Fruit fly (Drosophila melanogaster) whole organism, wandering third instar larva: ENCODE measurements around the gene CG15530.

Experiments used
- CG32264 ChIP-seq: fragments of 200-800 bp; sonication (Bioruptor generic); optimal IDR thresholded peaks from 2 replicates; lab custom pipeline; 2016; ENCODE audit warnings: missing biosample characterization, missing genetic modification characterization
- CG9705 ChIP-seq: fragments of 200-800 bp; sonication (Bioruptor generic); optimal IDR thresholded peaks from 2 replicates; lab custom pipeline; 2018; ENCODE audit warnings: missing biosample characterization, mild to moderate bottlenecking, missing genetic modification characterization
- Dfd ChIP-seq: fragments of >200 bp; optimal IDR thresholded peaks from 2 replicates; lab custom pipeline; 2017; ENCODE audit warnings: missing biosample characterization, missing genetic modification characterization
- Dif ChIP-seq: fragments of 200-275, 200-300 bp; sonication (Bioruptor generic); optimal IDR thresholded peaks from 2 replicates; lab custom pipeline; 2018; ENCODE audit warnings: missing biosample characterization, missing genetic modification characterization; ENCODE audit not compliant: partially characterized antibody
- GATAd ChIP-seq: sonication (Bioruptor generic); optimal IDR thresholded peaks from 2 replicates; lab custom pipeline; 2016; ENCODE audit warnings: missing biosample characterization, missing genetic modification characterization
- Hnf4 ChIP-seq: fragments of 200-800 bp; sonication (Bioruptor generic); optimal IDR thresholded peaks from 2 replicates; lab custom pipeline; 2016; ENCODE audit warnings: missing biosample characterization, mild to moderate bottlenecking, missing genetic modification characterization
- Hr83 ChIP-seq: fragments of 200-300 bp; sonication (Bioruptor generic); optimal IDR thresholded peaks from 2 replicates; lab custom pipeline; 2016; ENCODE audit warnings: missing biosample characterization, mild to moderate bottlenecking, missing genetic modification characterization, moderate library complexity; ENCODE audit not compliant: poor library complexity, severe bottlenecking
- Myc ChIP-seq: fragments of >200 bp; optimal IDR thresholded peaks from 2 replicates; lab custom pipeline; 2017
- N ChIP-seq: fragments of >200 bp; optimal IDR thresholded peaks from 2 replicates; lab custom pipeline; 2018; ENCODE audit warnings: missing biosample characterization, missing external identifiers, missing genetic modification characterization
- OdsH ChIP-seq: fragments of 200-800 bp; sonication (Bioruptor generic); optimal IDR thresholded peaks from 2 replicates; lab custom pipeline; 2016; ENCODE audit warnings: missing biosample characterization, mild to moderate bottlenecking, missing genetic modification characterization
- Rel ChIP-seq, 2 experiments: fragments of 200-800 bp; sonication (Bioruptor generic) in 1 of 2; optimal IDR thresholded peaks; 2 replicates in 1 of 2; 3 replicates in 1 of 2; lab custom pipeline; 2016 to 2019; ENCODE audit warnings: mild to moderate bottlenecking in 2 of 2, missing biosample characterization in 2 of 2, missing genetic modification characterization in 2 of 2, moderate library complexity in 1 of 2
- Vsx2 ChIP-seq: fragments of 200-300, 225-300 bp; sonication (Bioruptor generic); optimal IDR thresholded peaks from 2 replicates; lab custom pipeline; 2018; ENCODE audit warnings: missing biosample characterization, missing genetic modification characterization; ENCODE audit not compliant: partially characterized antibody
- brk ChIP-seq: fragments of 200-800 bp; sonication (Bioruptor generic); optimal IDR thresholded peaks from 2 replicates; lab custom pipeline; 2016; ENCODE audit warnings: missing biosample characterization, mild to moderate bottlenecking, missing genetic modification characterization
- dmrt93B ChIP-seq: fragments of 200-800 bp; sonication (Bioruptor generic); optimal IDR thresholded peaks from 2 replicates; lab custom pipeline; 2018; ENCODE audit warnings: missing biosample characterization, mild to moderate bottlenecking, missing genetic modification characterization
- dsf ChIP-seq: sonication (Bioruptor generic); optimal IDR thresholded peaks from 2 replicates; lab custom pipeline; 2016; ENCODE audit warnings: missing biosample characterization, missing genetic modification characterization, borderline replicate concordance
- ey ChIP-seq: fragments of 200-800 bp; sonication (Bioruptor generic); optimal IDR thresholded peaks from 2 replicates; lab custom pipeline; 2016; ENCODE audit warnings: missing biosample characterization, missing genetic modification characterization
- foxo ChIP-seq, 2 experiments: fragments of 200-800 bp; sonication (Bioruptor generic); optimal IDR thresholded peaks; 2 replicates in 1 of 2; 3 replicates in 1 of 2; lab custom pipeline; 2016 to 2017; ENCODE audit warnings: missing biosample characterization in 2 of 2, missing genetic modification characterization in 2 of 2
- fru ChIP-seq: fragments of 200-800 bp; sonication (Bioruptor generic); optimal IDR thresholded peaks from 3 replicates; lab custom pipeline; 2016; ENCODE audit warnings: missing biosample characterization, mild to moderate bottlenecking, missing genetic modification characterization
- h ChIP-seq: fragments of 200-800 bp; sonication (Bioruptor generic); optimal IDR thresholded peaks from 3 replicates; lab custom pipeline; 2016; ENCODE audit warnings: missing biosample characterization, mild to moderate bottlenecking, missing genetic modification characterization
- jim ChIP-seq: fragments of 175-275, 200-325 bp; sonication (Bioruptor generic); optimal IDR thresholded peaks from 2 replicates; lab custom pipeline; 2016; ENCODE audit warnings: missing biosample characterization, mild to moderate bottlenecking, missing genetic modification characterization
- lola ChIP-seq: fragments of >200 bp; optimal IDR thresholded peaks from 2 replicates; lab custom pipeline; 2017; ENCODE audit warnings: missing biosample characterization, missing genetic modification characterization
- psq ChIP-seq: fragments of 200-800 bp; sonication (Bioruptor generic); optimal IDR thresholded peaks from 3 replicates; lab custom pipeline; 2017; ENCODE audit warnings: missing biosample characterization, mild to moderate bottlenecking, missing genetic modification characterization, moderate library complexity
- sv ChIP-seq: fragments of 200-800 bp; sonication (Bioruptor generic); optimal IDR thresholded peaks from 3 replicates; lab custom pipeline; 2016; ENCODE audit warnings: missing biosample characterization, missing genetic modification characterization
- woc ChIP-seq: sonication (Bioruptor generic); optimal IDR thresholded peaks from 2 replicates; lab custom pipeline; 2016; ENCODE audit warnings: missing biosample characterization, mild to moderate bottlenecking, missing genetic modification characterization

The CG15530 gene

DNA sequence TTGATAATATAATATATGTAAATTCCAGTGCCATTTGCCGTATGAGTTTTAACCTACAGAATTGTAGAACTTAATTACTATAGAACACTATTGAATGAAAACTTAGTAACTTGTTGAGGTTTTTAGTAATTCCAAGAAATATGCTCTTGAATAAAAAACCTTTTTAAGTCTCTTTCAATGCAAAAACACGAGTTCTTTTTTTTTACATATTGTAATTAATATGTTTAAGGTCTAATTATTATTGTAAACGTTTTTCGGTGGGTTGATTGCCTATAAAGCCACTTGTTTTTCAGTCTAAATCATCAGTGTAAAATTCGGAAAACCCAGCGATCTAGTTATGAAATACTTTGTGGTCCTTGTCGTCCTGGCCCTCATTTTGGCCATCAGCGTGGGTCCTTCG is 32.0 kb downstream of the CG15530 start, which contains the start of gene Anp:
Gene Anp, plus strand, starts transcription at position 301 of the 400 bp plus-strand sequence.
- TF ChIP-seq psq: no peak
- no peak for TF ChIP-seq dsf (GFP tag; lab: Kevin White, UChicago)
- TF ChIP-seq ey (GFP tag; lab: Kevin White, UChicago): no peak
- TF ChIP-seq Vsx2 (GFP tag; lab: Kevin White, UChicago): no peak
- no peak for TF ChIP-seq Rel (GFP tag; optimal IDR thresholded peaks at IDR 0.05; lab: Kevin White, UChicago)
- TF ChIP-seq Rel (tag; optimal IDR thresholded peaks at IDR 0.05; lab: Kevin White, UChicago): no peak
- no peak for TF ChIP-seq Hr83 (GFP tag; lab: Kevin White, UChicago)
- no peak for TF ChIP-seq GATAd (GFP tag; lab: Kevin White, UChicago)
- TF ChIP-seq lola (GFP tag; lab: Kevin White, UChicago): no peak
- TF ChIP-seq sv: no peak
- no peak for TF ChIP-seq woc (GFP tag; lab: Kevin White, UChicago)
- TF ChIP-seq Dif (GFP tag; lab: Kevin White, UChicago): no peak
- no peak for TF ChIP-seq h (GFP tag; lab: Kevin White, UChicago)
- TF ChIP-seq, all 38 proteins: peak for 0

DNA sequence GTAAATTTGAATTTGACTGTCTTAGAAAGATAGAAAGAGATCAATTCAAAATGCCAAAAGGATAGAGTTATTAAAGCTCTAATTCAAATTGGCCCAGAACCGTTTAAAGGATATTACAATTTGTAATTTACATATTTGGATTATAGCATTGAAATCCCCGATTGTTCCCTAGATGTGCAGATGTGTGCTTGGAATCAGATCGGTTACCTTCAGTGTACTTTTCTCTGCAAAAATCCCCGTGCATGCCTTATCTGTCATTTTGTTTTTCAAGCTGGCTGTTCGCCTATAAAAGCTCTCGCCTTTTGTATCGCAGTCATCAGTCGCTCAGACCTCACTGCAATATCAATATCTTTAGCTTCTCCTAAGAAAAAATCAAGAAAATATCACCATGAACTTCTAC is 32.9 kb downstream of the CG15530 start, which contains the start of gene CecA1:
Gene CecA1, plus strand, starts transcription at position 315 of the 400 bp plus-strand sequence.
- TF ChIP-seq CG9705 (GFP tag; lab: Kevin White, UChicago) (no peak), Rel (GFP tag; optimal IDR thresholded peaks at IDR 0.05; lab: Kevin White, UChicago) (no peak), Rel (tag; optimal IDR thresholded peaks at IDR 0.05; lab: Kevin White, UChicago) (peak; percentile 91)

DNA sequence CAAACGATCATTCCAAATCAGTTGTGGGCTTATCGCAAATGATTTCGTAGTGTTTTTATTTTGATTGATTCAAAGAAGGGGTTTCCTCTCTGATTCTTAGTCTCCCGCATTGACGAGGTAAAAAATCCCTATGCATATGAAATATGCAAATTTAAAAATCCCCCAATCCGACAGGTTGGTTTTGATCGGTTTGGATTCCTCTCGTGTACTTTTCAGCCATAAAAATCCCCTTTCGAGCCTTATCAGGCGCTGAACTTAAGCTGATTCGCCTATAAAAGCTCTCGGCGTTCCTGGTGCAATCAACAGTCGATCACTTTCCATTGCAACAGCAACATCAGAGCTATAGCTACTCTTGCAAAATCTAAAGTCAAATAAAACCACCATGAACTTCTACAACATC is 34.2 kb downstream of the CG15530 start, which contains the start of gene CecA2:
Gene CecA2, plus strand, starts transcription at position 301 of the 400 bp plus-strand sequence.
- no peak for TF ChIP-seq Rel (GFP tag; optimal IDR thresholded peaks at IDR 0.05; lab: Kevin White, UChicago)
- TF ChIP-seq Rel (tag; optimal IDR thresholded peaks at IDR 0.05; lab: Kevin White, UChicago): peak; percentile 72
- TF ChIP-seq jim (GFP tag; lab: Kevin White, UChicago): no peak

dm6 chr3R:30213697-30214096 is 36.0 kb downstream of the CG15530 start, which contains the start of gene CecB:
TSS of gene CecB (minus strand) at chr3R:30213797.
- TF ChIP-seq Rel (GFP tag; optimal IDR thresholded peaks at IDR 0.05; lab: Kevin White, UChicago) (no peak), Rel (tag; optimal IDR thresholded peaks at IDR 0.05; lab: Kevin White, UChicago) (peak; percentile 1), CG9705 (GFP tag; lab: Kevin White, UChicago) (no peak)
- TF ChIP-seq, all 38 proteins: peak for 1

DNA sequence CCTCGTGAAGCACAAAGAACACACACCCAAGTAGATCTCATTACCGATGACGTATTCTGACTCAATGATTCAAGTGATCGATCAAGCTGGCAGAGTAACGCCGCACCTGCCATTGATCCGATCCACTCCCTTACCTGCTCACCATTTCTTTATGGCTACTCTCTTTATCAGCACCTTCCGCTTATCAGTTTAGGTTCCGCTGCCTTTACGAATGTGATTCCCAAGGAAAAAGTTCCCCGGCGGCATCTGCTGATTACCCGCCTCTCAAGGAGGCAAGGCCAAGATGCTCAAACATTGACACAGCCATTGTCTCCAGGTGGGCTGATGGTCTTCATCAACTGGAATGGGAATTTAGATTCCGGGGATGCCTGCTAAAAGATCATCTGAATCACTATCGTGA is 37.3 kb downstream of the CG15530 start:
- TF ChIP-seq brk (GFP tag; lab: Kevin White, UChicago) (no peak), Rel (GFP tag; optimal IDR thresholded peaks at IDR 0.05; lab: Kevin White, UChicago) (no peak), Rel (tag; optimal IDR thresholded peaks at IDR 0.05; lab: Kevin White, UChicago) (peak; percentile 97)

- no peak for TF ChIP-seq Myc
- TF ChIP-seq Rel (GFP tag; optimal IDR thresholded peaks at IDR 0.05; lab: Kevin White, UChicago): no peak
- TF ChIP-seq Rel (tag; optimal IDR thresholded peaks at IDR 0.05; lab: Kevin White, UChicago): peak; percentile 91
- TF ChIP-seq dmrt93B (GFP tag; lab: Kevin White, UChicago): no peak
- no peak for TF ChIP-seq CG32264 (GFP tag; lab: Kevin White, UChicago)
Observed at dm6 chr3R:30216210-30216609, 38.5 kb downstream of the CG15530 start, which contains the start of gene CecC. TSS of gene CecC (plus strand) at chr3R:30216484.

- TF ChIP-seq Dif (GFP tag; lab: Kevin White, UChicago): no peak
- TF ChIP-seq dmrt93B (GFP tag; lab: Kevin White, UChicago): no peak
- no peak for TF ChIP-seq Myc
- TF ChIP-seq OdsH (GFP tag; lab: Kevin White, UChicago): no peak
- no peak for TF ChIP-seq Hnf4 (GFP tag; lab: Kevin White, UChicago)
- no peak for TF ChIP-seq CG32264 (GFP tag; lab: Kevin White, UChicago)
- TF ChIP-seq N: no peak
- TF ChIP-seq GATAd (GFP tag; lab: Kevin White, UChicago): no peak
- TF ChIP-seq lola (GFP tag; lab: Kevin White, UChicago): no peak
- no peak for TF ChIP-seq fru (GFP tag; lab: Kevin White, UChicago)
Observed at dm6 chr3R:30222236-30222635, 44.6 kb downstream of the CG15530 start.

DNA sequence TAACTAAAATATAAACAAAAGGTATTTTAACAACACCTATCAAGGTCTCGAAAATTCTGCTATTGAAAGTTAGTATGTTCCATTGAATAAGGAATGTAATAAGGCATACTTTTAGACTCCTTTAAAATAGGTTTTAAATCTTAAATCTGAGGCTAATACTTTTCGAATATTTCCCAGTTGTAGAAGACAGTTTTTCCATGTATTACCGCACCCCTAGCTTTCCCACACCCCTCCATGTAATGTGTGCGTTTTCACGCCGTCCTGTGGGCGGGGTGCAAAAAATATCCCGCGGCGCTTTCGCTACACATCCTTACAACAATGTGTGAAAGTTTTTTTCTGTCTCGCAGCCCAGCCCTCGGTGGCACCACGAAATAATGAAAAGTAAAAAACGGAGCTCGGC is 46.9 kb downstream of the CG15530 start:
- peak in 1 of 2 experiments; percentile 9 for TF ChIP-seq foxo (GFP tag; optimal IDR thresholded peaks at IDR 0.05; lab: Kevin White, UChicago)
- TF ChIP-seq Dfd (GFP tag; lab: Kevin White, UChicago): no peak
